Worm (Caenorhabditis elegans) whole organism, L4 larva: ENCODE data around the gene nhr-101.

ENCODE experiments used
- F10B5.3 ChIP-seq: sonication (generic microtip); optimal IDR thresholded peaks from 2 replicates; lab custom pipeline; 2016; ENCODE audit warnings: mild to moderate bottlenecking, missing genetic modification characterization, missing compliant biosample characterization
- F49E8.2 ChIP-seq: sonication (generic microtip); optimal IDR thresholded peaks from 2 replicates; lab custom pipeline; 2016; ENCODE audit warnings: missing compliant biosample characterization, mild to moderate bottlenecking, missing genetic modification characterization, borderline replicate concordance
- R02D3.7 ChIP-seq: fragments of 150-350 bp; sonication (generic microtip); optimal IDR thresholded peaks from 3 replicates; lab custom pipeline; 2014; ENCODE audit warnings: missing biosample characterization, missing genetic modification characterization
- Y75B8A.6 ChIP-seq: fragments of 200-800 bp; sonication (Bioruptor generic); IDR thresholded peaks from 2 replicates; pipeline ENCODE4 v1.3.6; 2022; ENCODE audit warnings: missing genetic modification reagents, missing genetic modification characterization, missing compliant biosample characterization
- ZK546.5 ChIP-seq, 2 experiments: sonication (generic microtip); optimal IDR thresholded peaks; 2 replicates each; lab custom pipeline; 2017; ENCODE audit warnings: missing biosample characterization in 2 of 2, missing genetic modification characterization in 2 of 2
- aha-1 ChIP-seq: fragments of 150-350 bp; peaks from one replicate; lab custom pipeline; 2014; ENCODE audit warnings: missing biosample characterization, missing genetic modification characterization
- ama-1 ChIP-seq: fragments of 150-350 bp; optimal IDR thresholded peaks from 2 replicates; lab custom pipeline; 2014; ENCODE audit warnings: inconsistent platforms, mixed read lengths
- arid-1 ChIP-seq: fragments of 200-800 bp; sonication (Bioruptor generic); conservative IDR thresholded peaks from 2 replicates; pipeline ENCODE4 v1.3.6; 2022; ENCODE audit warnings: missing genetic modification reagents, missing genetic modification characterization, missing compliant biosample characterization
- attf-4 ChIP-seq: sonication (generic microtip); optimal IDR thresholded peaks from 3 replicates; lab custom pipeline; 2017; ENCODE audit warnings: missing biosample characterization, missing genetic modification characterization
- ceh-20 ChIP-seq: fragments of 200-800 bp; sonication (Bioruptor generic); IDR thresholded peaks from 2 replicates; pipeline ENCODE4 v1.3.6; 2022; ENCODE audit warnings: missing genetic modification reagents, missing genetic modification characterization, missing compliant biosample characterization
- ceh-28 ChIP-seq: fragments of 150-350 bp; optimal IDR thresholded peaks from 2 replicates; lab custom pipeline; 2014; ENCODE audit warnings: missing biosample characterization, missing genetic modification reagents, missing genetic modification characterization
- ceh-32 ChIP-seq: sonication (generic microtip); optimal IDR thresholded peaks from 2 replicates; lab custom pipeline; 2016; ENCODE audit warnings: mild to moderate bottlenecking, missing genetic modification characterization, missing compliant biosample characterization; ENCODE audit not compliant: poor library complexity
- ceh-82 ChIP-seq: sonication (generic microtip); optimal IDR thresholded peaks from 2 replicates; lab custom pipeline; 2017; ENCODE audit warnings: missing biosample characterization, missing genetic modification characterization
- ces-1 ChIP-seq: fragments of 150-350 bp; sonication (generic microtip); optimal IDR thresholded peaks from 4 replicates; lab custom pipeline; 2014; ENCODE audit warnings: missing biosample characterization, missing genetic modification reagents, missing genetic modification characterization
- ctbp-1 ChIP-seq: fragments of 200-800 bp; sonication (Bioruptor generic); IDR thresholded peaks from 2 replicates; pipeline ENCODE4 v1.3.6; 2022; ENCODE audit warnings: missing genetic modification reagents, missing genetic modification characterization, missing compliant biosample characterization
- dmd-6 ChIP-seq: fragments of 200-800 bp; sonication (Bioruptor generic); IDR thresholded peaks from 2 replicates; pipeline ENCODE4 v1.3.6; 2022; ENCODE audit warnings: missing genetic modification reagents, missing genetic modification characterization, missing compliant biosample characterization
- dmd-8 ChIP-seq: fragments of 200-800 bp; sonication (Bioruptor generic); IDR thresholded peaks from 2 replicates; pipeline ENCODE4 v1.3.6; 2022; ENCODE audit warnings: missing genetic modification characterization, missing compliant biosample characterization
- hif-1 ChIP-seq, 2 experiments: sonication (generic microtip); optimal IDR thresholded peaks; 2 replicates each; lab custom pipeline; 2016 to 2017; ENCODE audit warnings: missing compliant biosample characterization in 2 of 2, missing genetic modification characterization in 2 of 2, missing genetic modification reagents in 2 of 2, missing genotype in 2 of 2, mild to moderate bottlenecking in 1 of 2
- hlh-11 ChIP-seq: fragments of 200-800 bp; sonication (Bioruptor generic); optimal IDR thresholded peaks from 2 replicates; lab custom pipeline; 2018; ENCODE audit warnings: mild to moderate bottlenecking, missing genetic modification characterization, missing compliant biosample characterization
- hlh-30 ChIP-seq: sonication (generic microtip); optimal IDR thresholded peaks from 2 replicates; lab custom pipeline; 2017; ENCODE audit warnings: antibody characterized with exemption, mild to moderate bottlenecking, missing genetic modification characterization, missing compliant biosample characterization; ENCODE audit not compliant: insufficient read depth
- jun-1 ChIP-seq: fragments of 150-350 bp; optimal IDR thresholded peaks from 2 replicates; lab custom pipeline; 2014; ENCODE audit warnings: missing biosample characterization, missing genetic modification reagents, missing genetic modification characterization
- lin-15B ChIP-seq: fragments of 150-350 bp; sonication (generic microtip); optimal IDR thresholded peaks from 3 replicates; lab custom pipeline; 2014; ENCODE audit warnings: missing biosample characterization, missing genetic modification characterization
- lin-39 ChIP-seq: fragments of 150-350 bp; optimal IDR thresholded peaks from 2 replicates; lab custom pipeline; 2014; ENCODE audit warnings: missing biosample characterization, missing genetic modification reagents, missing genetic modification characterization
- madf-5 ChIP-seq, 2 experiments: fragments of 200-800 bp; sonication (Bioruptor generic); IDR thresholded peaks; 2 replicates each; pipeline ENCODE4 v1.3.6; 2022; ENCODE audit warnings: missing compliant biosample characterization in 2 of 2, missing genetic modification characterization in 2 of 2
- madf-9 ChIP-seq: fragments of 200-800 bp; sonication (Bioruptor generic); conservative IDR thresholded peaks from 2 replicates; pipeline ENCODE4 v1.3.6; 2022; ENCODE audit warnings: missing genetic modification reagents, missing genetic modification characterization, missing compliant biosample characterization
- mdl-1 ChIP-seq, 2 experiments: fragments of 150-350 bp in 1 of 2; sonication (generic microtip) in 1 of 2; optimal IDR thresholded peaks; 2 replicates each; lab custom pipeline; 2014 to 2017; ENCODE audit warnings: missing biosample characterization in 2 of 2, missing genetic modification characterization in 2 of 2
- mes-2 ChIP-seq: sonication (generic microtip); optimal IDR thresholded peaks from 2 replicates; lab custom pipeline; 2016; ENCODE audit warnings: missing genotype, mild to moderate bottlenecking, missing genetic modification characterization, missing compliant biosample characterization; ENCODE audit not compliant: poor library complexity, severe bottlenecking
- nhr-10 ChIP-seq: fragments of 150-350 bp; optimal IDR thresholded peaks from 2 replicates; lab custom pipeline; 2014; ENCODE audit warnings: missing biosample characterization, missing genetic modification characterization
- nhr-102 ChIP-seq: sonication (generic microtip); optimal IDR thresholded peaks from 2 replicates; lab custom pipeline; 2016; ENCODE audit warnings: mild to moderate bottlenecking, missing genetic modification characterization, moderate library complexity, missing compliant biosample characterization
- nhr-77 ChIP-seq: fragments of 150-350 bp; optimal IDR thresholded peaks from 2 replicates; lab custom pipeline; 2014; ENCODE audit warnings: missing biosample characterization, missing genetic modification characterization
- php-3 ChIP-seq: fragments of 200-800 bp; sonication (Bioruptor generic); IDR thresholded peaks from 2 replicates; pipeline ENCODE4 v1.3.6; 2022; ENCODE audit warnings: missing genetic modification reagents, missing genetic modification characterization, missing compliant biosample characterization
- sdz-12 ChIP-seq: fragments of 200-800 bp; sonication (Bioruptor generic); optimal IDR thresholded peaks from 2 replicates; lab custom pipeline; 2018; ENCODE audit warnings: mild to moderate bottlenecking, missing genetic modification characterization, missing compliant biosample characterization
- spr-1 ChIP-seq: sonication (generic microtip); optimal IDR thresholded peaks from 2 replicates; lab custom pipeline; 2016; ENCODE audit warnings: mild to moderate bottlenecking, missing genetic modification characterization, missing compliant biosample characterization
- spr-3 ChIP-seq: fragments of 200-800 bp; sonication (Bioruptor generic); optimal IDR thresholded peaks from 2 replicates; lab custom pipeline; 2018; ENCODE audit warnings: mild to moderate bottlenecking, missing genetic modification characterization, missing compliant biosample characterization
- tag-97 ChIP-seq: fragments of 200-800 bp; sonication (Bioruptor generic); IDR thresholded peaks from 2 replicates; pipeline ENCODE4 v1.3.6; 2022; ENCODE audit warnings: missing genetic modification characterization, missing compliant biosample characterization
- unc-39 ChIP-seq: sonication (generic microtip); optimal IDR thresholded peaks from 2 replicates; lab custom pipeline; 2017; ENCODE audit warnings: missing biosample characterization, missing genetic modification characterization
- unc-62 ChIP-seq, 3 experiments: fragments of 150-350 bp in 1 of 3; sonication (generic microtip); optimal IDR thresholded peaks in 2 of 3; peaks in 1 of 3; 1 replicate in 1 of 3; 2 replicates in 2 of 3; lab custom pipeline; 2014 to 2017; ENCODE audit warnings: missing biosample characterization in 3 of 3, missing genetic modification characterization in 3 of 3, missing genetic modification reagents in 3 of 3, missing genotype in 1 of 3
- vab-7 ChIP-seq: fragments of 200-800 bp; sonication (Bioruptor generic); IDR thresholded peaks from 2 replicates; pipeline ENCODE4 v1.3.6; 2022; ENCODE audit warnings: missing genetic modification reagents, missing genetic modification characterization, missing compliant biosample characterization
- zag-1 ChIP-seq: fragments of 150-350 bp; optimal IDR thresholded peaks from 2 replicates; lab custom pipeline; 2014; ENCODE audit warnings: missing biosample characterization, missing genetic modification characterization
- zfp-2 ChIP-seq: sonication (generic microtip); optimal IDR thresholded peaks from 2 replicates; lab custom pipeline; 2016; ENCODE audit warnings: mild to moderate bottlenecking, missing genetic modification characterization, missing compliant biosample characterization
- zfp-3 ChIP-seq: fragments of 200-800 bp; sonication (Bioruptor generic); conservative IDR thresholded peaks from 2 replicates; pipeline ENCODE4 v1.3.6; 2022; ENCODE audit warnings: missing genetic modification reagents, missing genetic modification characterization, missing compliant biosample characterization
- zip-11 ChIP-seq: fragments of 200-800 bp; sonication (Bioruptor generic); IDR thresholded peaks from 2 replicates; pipeline ENCODE4 v1.3.6; 2022; ENCODE audit warnings: missing genetic modification characterization, missing compliant biosample characterization
- ztf-11 ChIP-seq: fragments of 150-350 bp; optimal IDR thresholded peaks from 2 replicates; lab custom pipeline; 2014; ENCODE audit warnings: missing biosample characterization, missing genetic modification characterization

The nhr-101 gene

DNA sequence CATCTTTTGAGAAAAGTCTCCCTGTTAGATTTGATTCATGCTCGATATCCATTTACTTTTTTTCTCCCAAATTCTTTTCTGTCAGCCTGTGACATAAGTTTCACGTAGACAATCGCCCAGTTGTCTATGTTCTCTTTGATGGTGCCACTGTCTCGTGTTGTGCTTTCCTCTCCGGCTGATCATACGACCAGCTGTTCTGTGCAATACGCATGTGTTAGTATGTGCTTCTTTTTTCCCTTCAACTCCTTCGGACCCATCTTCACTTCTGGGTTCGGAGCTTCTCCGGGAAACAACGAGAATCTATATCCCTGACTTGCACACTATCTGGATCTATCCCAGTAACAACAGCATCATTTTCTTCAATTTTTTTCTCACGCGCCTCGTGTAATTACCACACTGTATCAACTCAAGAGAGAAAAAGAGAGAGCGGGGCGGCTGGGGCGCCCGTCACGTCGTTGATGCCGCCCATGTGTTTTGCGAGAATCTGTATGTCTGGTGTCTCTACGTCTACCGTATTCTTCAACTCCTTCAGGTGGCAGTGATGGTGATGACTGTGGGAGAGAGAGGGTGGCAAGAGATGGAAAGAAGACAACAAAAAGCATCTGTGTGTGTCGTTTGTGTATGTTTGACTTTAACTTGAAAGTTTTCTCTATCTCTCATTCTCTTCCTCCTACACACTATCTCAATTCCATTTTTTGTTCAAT is 38.3 kb upstream of the nhr-101 start (continued):
- TF ChIP-seq lin-39 (no peak), madf-9 (peak; percentile 32; the same call in 1 of the 2 replicates), F49E8.2 (tag; lab: Kevin White, UChicago) (no peak), mes-2 (tag; lab: Kevin White, UChicago) (peak; percentile 63), jun-1 (tag; lab: Kevin White, UChicago) (peak; percentile 61), nhr-10 (tag; lab: Kevin White, UChicago) (peak; percentile 62), vab-7 (GFP tag; lab: Robert Waterston, UW) (no peak), spr-1 (tag; lab: Kevin White, UChicago) (peak; percentile 42), ceh-28 (tag; lab: Kevin White, UChicago) (no peak), nhr-77 (tag; lab: Kevin White, UChicago) (peak; percentile 40), sdz-12 (GFP tag; lab: Kevin White, UChicago) (no peak), ceh-20 (GFP tag; lab: Robert Waterston, UW) (peak; percentile 59; the same call in 1 of the 2 replicates), F10B5.3 (tag; lab: Kevin White, UChicago) (no peak), zfp-2 (peak; percentile 26), ces-1 (no peak), php-3 (GFP tag; lab: Robert Waterston, UW) (0 out of 2 replicates have a peak, but pooled peaks have one; percentile 45), R02D3.7 (tag; lab: Kevin White, UChicago) (no peak), zag-1 (tag; lab: Kevin White, UChicago) (no peak), attf-4 (tag; lab: Kevin White, UChicago) (no peak), arid-1 (GFP tag; lab: Robert Waterston, UW) (no peak), mdl-1 (tag; optimal IDR thresholded peaks at IDR 0.05; lab: Kevin White, UChicago) (peak; percentile 78 to 96), ceh-32 (no peak), lin-15B (tag; lab: Kevin White, UChicago) (no peak), madf-5 (GFP tag; IDR thresholded peaks at IDR 0.05; lab: Robert Waterston, UW) (no peak), aha-1 (tag; lab: Kevin White, UChicago) (peak; percentile 88), ZK546.5 (tag; optimal IDR thresholded peaks at IDR 0.05; lab: Kevin White, UChicago) (no peak), nhr-102 (peak; percentile 49), unc-62 (GFP tag; optimal IDR thresholded peaks at IDR 0.05 in 1 of 2; lab: Kevin White, UChicago) (peak in 1 of 2 experiments; percentile 98), unc-62 (tag; optimal IDR thresholded peaks at IDR 0.05; lab: Kevin White, UChicago) (no peak), zip-11 (GFP tag; lab: Robert Waterston, UW) (no peak), hlh-30 (tag; lab: Kevin White, UChicago) (peak; percentile 89), tag-97 (no peak), unc-39 (tag; lab: Kevin White, UChicago) (no peak), spr-3 (GFP tag; lab: Kevin White, UChicago) (no peak), ceh-82 (tag; lab: Kevin White, UChicago) (no peak), hlh-11 (tag; lab: Kevin White, UChicago) (peak; percentile 99), dmd-8 (GFP tag; lab: Robert Waterston, UW) (no peak), hif-1 (tag; optimal IDR thresholded peaks at IDR 0.05; lab: Kevin White, UChicago) (peak in 1 of 2 experiments; percentile 71), Y75B8A.6 (no peak)

DNA sequence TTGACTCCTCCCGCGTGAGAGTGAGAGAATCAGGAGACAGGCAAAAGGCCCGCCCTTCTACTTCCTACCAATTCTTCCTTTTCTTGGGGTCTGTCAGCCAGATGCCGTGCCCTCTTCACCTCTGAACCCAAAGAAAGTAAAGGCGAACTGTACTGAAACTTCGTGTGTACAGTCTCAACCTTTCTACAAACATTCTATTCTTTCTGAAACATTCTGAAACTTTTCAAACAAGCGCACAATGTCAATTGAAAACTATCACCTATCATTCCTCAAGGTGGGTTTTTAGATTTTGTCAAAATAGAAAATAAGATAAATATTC is 37.8 kb upstream of the nhr-101 start:
- 0 out of 2 replicates have a peak, but pooled peaks have one; percentile 4 for TF ChIP-seq dmd-6 (GFP tag; lab: Robert Waterston, UW)
- TF ChIP-seq zfp-3: no peak
- peak; percentile 24 for TF ChIP-seq aha-1 (tag; lab: Kevin White, UChicago)
- TF ChIP-seq ctbp-1: 0 out of 2 replicates have a peak, but pooled peaks have one; percentile 10
- no peak for TF ChIP-seq ztf-11 (tag; lab: Kevin White, UChicago)
- TF ChIP-seq unc-62 (GFP tag; optimal IDR thresholded peaks at IDR 0.05 in 1 of 2; lab: Kevin White, UChicago): peak in 1 of 2 experiments; percentile 93
- no peak for TF ChIP-seq unc-62 (tag; optimal IDR thresholded peaks at IDR 0.05; lab: Kevin White, UChicago)
- TF ChIP-seq ama-1 (lab: Kevin White, UChicago): peak; percentile 11
